Fruit fly (Drosophila melanogaster) whole organism, embryonic: ENCODE data around the gene H.

Source experiments
- Abd-B ChIP-seq: fragments of 200-800 bp; sonication (Bioruptor generic); optimal IDR thresholded peaks from 2 replicates; lab custom pipeline; 2018; ENCODE audit warnings: missing biosample characterization, mild to moderate bottlenecking, missing genetic modification characterization, moderate library complexity
- Antp ChIP-seq: fragments of 200-800 bp; sonication (Bioruptor generic); optimal IDR thresholded peaks from 3 replicates; lab custom pipeline; 2016; ENCODE audit warnings: missing biosample characterization, missing genetic modification characterization
- Blimp-1 ChIP-seq: fragments of 200-800 bp; sonication (Bioruptor generic); optimal IDR thresholded peaks from 3 replicates; lab custom pipeline; 2018; ENCODE audit warnings: missing biosample characterization, missing genetic modification characterization, mild to moderate bottlenecking, moderate library complexity, missing genetic modification reagents
- C15 ChIP-seq: fragments of 200-800 bp; sonication (Bioruptor generic); IDR thresholded peaks from 3 replicates; pipeline ENCODE4 v1.3.6; 2022; ENCODE audit warnings: missing biosample characterization, missing genetic modification characterization
- CG10274 ChIP-seq: fragments of 200-800 bp; sonication (Bioruptor generic); optimal IDR thresholded peaks from 3 replicates; lab custom pipeline; 2017; ENCODE audit warnings: missing biosample characterization, mild to moderate bottlenecking, missing genetic modification characterization
- CG10366 ChIP-seq: fragments of 200-800 bp; sonication (Bioruptor generic); IDR thresholded peaks from 2 replicates; pipeline ENCODE4 v1.3.6; 2022; ENCODE audit warnings: missing biosample characterization, missing genetic modification characterization
- CG11398 ChIP-seq: fragments of 200-800 bp; sonication (Bioruptor generic); optimal IDR thresholded peaks from 2 replicates; lab custom pipeline; 2016; ENCODE audit warnings: missing biosample characterization, missing genetic modification characterization
- CG11696 ChIP-seq: fragments of 200-800 bp; sonication (Bioruptor generic); IDR thresholded peaks from 2 replicates; pipeline ENCODE4 v1.3.6; 2022; ENCODE audit warnings: missing biosample characterization, missing genetic modification characterization
- CG12659 ChIP-seq: fragments of 200-800 bp; sonication (Bioruptor generic); optimal IDR thresholded peaks from 3 replicates; lab custom pipeline; 2017; ENCODE audit warnings: mild to moderate bottlenecking, missing biosample characterization, missing genetic modification reagents, missing genetic modification characterization
- CG15514 ChIP-seq: fragments of 200-800 bp; sonication (Bioruptor generic); optimal IDR thresholded peaks from 3 replicates; lab custom pipeline; 2017; ENCODE audit warnings: missing biosample characterization, missing genetic modification characterization, mild to moderate bottlenecking, moderate library complexity, missing genetic modification reagents
- CG18619 ChIP-seq: fragments of 200-800 bp; sonication (Bioruptor generic); optimal IDR thresholded peaks from 3 replicates; lab custom pipeline; 2017; ENCODE audit warnings: missing biosample characterization, mild to moderate bottlenecking, missing genetic modification characterization
- CG2120 ChIP-seq: fragments of 200-800 bp; sonication (Bioruptor generic); optimal IDR thresholded peaks from 3 replicates; lab custom pipeline; 2016; ENCODE audit warnings: missing biosample characterization, missing genetic modification characterization
- CG2712 ChIP-seq: fragments of 200-800 bp; optimal IDR thresholded peaks from 3 replicates; lab custom pipeline; 2019; ENCODE audit warnings: missing biosample characterization, mild to moderate bottlenecking, missing genetic modification characterization, moderate library complexity
- CG2889 ChIP-seq: fragments of 200-800 bp; sonication (Bioruptor generic); IDR thresholded peaks from 3 replicates; pipeline ENCODE4 v1.3.6; 2022; ENCODE audit warnings: missing biosample characterization, missing genetic modification characterization
- CG31365 ChIP-seq: fragments of 200-800 bp; sonication (Bioruptor generic); optimal IDR thresholded peaks from 2 replicates; lab custom pipeline; 2018; ENCODE audit warnings: missing biosample characterization, mild to moderate bottlenecking, missing genetic modification characterization
- CG3281 ChIP-seq: fragments of 200-800 bp; sonication (Bioruptor generic); optimal IDR thresholded peaks from 3 replicates; lab custom pipeline; 2017; ENCODE audit warnings: missing biosample characterization, mild to moderate bottlenecking, missing genetic modification characterization
- CG33213 ChIP-seq: fragments of 200-800 bp; sonication (Bioruptor generic); optimal IDR thresholded peaks from 3 replicates; lab custom pipeline; 2016; ENCODE audit warnings: missing biosample characterization, missing genetic modification characterization
- CG33557 ChIP-seq: fragments of 200-800 bp; sonication (Bioruptor generic); optimal IDR thresholded peaks from 2 replicates; lab custom pipeline; 2019; ENCODE audit warnings: missing biosample characterization, mild to moderate bottlenecking, missing genetic modification characterization, moderate library complexity
- CG43689 ChIP-seq: fragments of 200-800 bp; sonication (Bioruptor generic); IDR thresholded peaks from 2 replicates; pipeline ENCODE4 v1.3.6; 2022; ENCODE audit warnings: missing biosample characterization, missing genetic modification characterization
- CG4854 ChIP-seq: fragments of 200-800 bp; sonication (Bioruptor generic); optimal IDR thresholded peaks from 2 replicates; lab custom pipeline; 2016; ENCODE audit warnings: missing biosample characterization, missing genetic modification characterization, inconsistent platforms
- CG6683 ChIP-seq: fragments of 200-800 bp; sonication (Bioruptor generic); optimal IDR thresholded peaks from 2 replicates; lab custom pipeline; 2017; ENCODE audit warnings: missing biosample characterization, mild to moderate bottlenecking, missing genetic modification characterization, missing genetic modification reagents
- CG7372 ChIP-seq: fragments of 200-800 bp; sonication (Bioruptor generic); IDR thresholded peaks from 2 replicates; pipeline ENCODE4 v1.3.6; 2022; ENCODE audit warnings: missing biosample characterization, missing genetic modification characterization
- CG9797 ChIP-seq: fragments of 200-800 bp; sonication (Bioruptor generic); optimal IDR thresholded peaks from 3 replicates; lab custom pipeline; 2018; ENCODE audit warnings: missing biosample characterization, mild to moderate bottlenecking, missing genetic modification characterization
- HLHmδ ChIP-seq: fragments of 200-800 bp; sonication (Bioruptor generic); optimal IDR thresholded peaks from 2 replicates; lab custom pipeline; 2018; ENCODE audit warnings: missing biosample characterization, mild to moderate bottlenecking, missing genetic modification characterization, moderate library complexity
- Kr ChIP-seq: fragments of 200-800 bp; sonication (Bioruptor generic); optimal IDR thresholded peaks from 2 replicates; lab custom pipeline; 2017; ENCODE audit warnings: missing biosample characterization, mild to moderate bottlenecking, missing genetic modification characterization
- Lhr ChIP-seq: fragments of 200-800 bp; sonication (Bioruptor generic); optimal IDR thresholded peaks from 3 replicates; lab custom pipeline; 2017; ENCODE audit warnings: mild to moderate bottlenecking, missing biosample characterization, missing genetic modification reagents, missing genetic modification characterization
- Opbp ChIP-seq: fragments of 200-800 bp; sonication (Bioruptor generic); IDR thresholded peaks from 3 replicates; pipeline ENCODE4 v1.3.6; 2022; ENCODE audit warnings: missing biosample characterization, missing genetic modification characterization; ENCODE audit not compliant: partially characterized antibody
- Scr ChIP-seq: fragments of 200-800 bp; sonication (Bioruptor generic); IDR thresholded peaks from 2 replicates; pipeline ENCODE4 v1.3.6; 2022; ENCODE audit warnings: missing biosample characterization, missing genetic modification characterization; ENCODE audit not compliant: partially characterized antibody
- Spps ChIP-seq: fragments of 200-800 bp; sonication (Bioruptor generic); optimal IDR thresholded peaks from 2 replicates; lab custom pipeline; 2018; ENCODE audit warnings: missing biosample characterization, mild to moderate bottlenecking, missing genetic modification characterization
- Vsx1 ChIP-seq: fragments of 200-800 bp; sonication (Bioruptor generic); optimal IDR thresholded peaks from 2 replicates; lab custom pipeline; 2017; ENCODE audit warnings: missing biosample characterization, mild to moderate bottlenecking, missing genetic modification characterization, missing genetic modification reagents
- amos ChIP-seq: fragments of 200-800 bp; sonication (Bioruptor generic); IDR thresholded peaks from 2 replicates; pipeline ENCODE4 v1.3.6; 2022; ENCODE audit warnings: missing biosample characterization, missing genetic modification characterization; ENCODE audit not compliant: partially characterized antibody
- cad ChIP-seq: fragments of >200 bp; optimal IDR thresholded peaks from 2 replicates; lab custom pipeline; 2017; ENCODE audit warnings: missing biosample characterization, missing genetic modification characterization
- cg ChIP-seq: fragments of 200-800 bp; sonication (Bioruptor generic); optimal IDR thresholded peaks from 3 replicates; lab custom pipeline; 2019; ENCODE audit warnings: missing biosample characterization, mild to moderate bottlenecking, missing genetic modification characterization, moderate library complexity
- chinmo ChIP-seq: fragments of 200-800 bp; sonication (Bioruptor generic); IDR thresholded peaks from 4 replicates; pipeline ENCODE4 v1.3.6; 2022; ENCODE audit warnings: missing biosample characterization, missing genetic modification characterization; ENCODE audit not compliant: partially characterized antibody
- cwo ChIP-seq: fragments of 200-800 bp; sonication (Bioruptor generic); optimal IDR thresholded peaks from 3 replicates; lab custom pipeline; 2017; ENCODE audit warnings: missing biosample characterization, missing genetic modification characterization, mild to moderate bottlenecking, moderate library complexity, missing genetic modification reagents
- dm ChIP-seq: fragments of 200-800 bp; sonication (Bioruptor generic); optimal IDR thresholded peaks from 3 replicates; lab custom pipeline; 2016; ENCODE audit warnings: missing biosample characterization, missing genetic modification characterization
- dmrt11E ChIP-seq: fragments of 200-800 bp; sonication (Bioruptor generic); optimal IDR thresholded peaks from 3 replicates; lab custom pipeline; 2018; ENCODE audit warnings: missing biosample characterization, mild to moderate bottlenecking, missing genetic modification characterization, moderate library complexity
- gcm2 ChIP-seq: fragments of 200-800 bp; sonication (Bioruptor generic); optimal IDR thresholded peaks from 2 replicates; lab custom pipeline; 2016; ENCODE audit warnings: missing biosample characterization, missing genetic modification characterization
- jigr1 ChIP-seq: fragments of 200-800 bp; sonication (Bioruptor generic); IDR thresholded peaks from 3 replicates; pipeline ENCODE4 v1.3.6; 2022; ENCODE audit warnings: missing biosample characterization, missing genetic modification characterization
- jumu ChIP-seq: fragments of 200-800 bp; sonication (Bioruptor generic); optimal IDR thresholded peaks from 3 replicates; lab custom pipeline; 2016; ENCODE audit warnings: missing biosample characterization, missing genetic modification characterization
- lilli ChIP-seq: fragments of 200-800 bp; sonication (Bioruptor generic); optimal IDR thresholded peaks from 3 replicates; lab custom pipeline; 2016; ENCODE audit warnings: missing biosample characterization, missing genetic modification characterization
- p53 ChIP-seq: fragments of 200-800 bp; sonication (Bioruptor generic); optimal IDR thresholded peaks from 2 replicates; lab custom pipeline; 2016; ENCODE audit warnings: missing biosample characterization, missing genetic modification characterization
- phol ChIP-seq: fragments of 200-800 bp; sonication (Bioruptor generic); optimal IDR thresholded peaks from 3 replicates; lab custom pipeline; 2018; ENCODE audit warnings: missing biosample characterization, mild to moderate bottlenecking, missing genetic modification characterization, moderate library complexity
- twi ChIP-seq: fragments of 200-800 bp; optimal IDR thresholded peaks from 2 replicates; lab custom pipeline; 2019; ENCODE audit warnings: missing biosample characterization, mild to moderate bottlenecking, missing genetic modification characterization, moderate library complexity
- wdn ChIP-seq: fragments of 200-800 bp; sonication (Bioruptor generic); IDR thresholded peaks from 2 replicates; pipeline ENCODE4 v1.3.6; 2022; ENCODE audit warnings: missing biosample characterization, missing genetic modification characterization
- yki ChIP-seq: fragments of >200 bp; optimal IDR thresholded peaks from 3 replicates; lab custom pipeline; 2018
- zen ChIP-seq: fragments of 200-800 bp; sonication (Bioruptor generic); optimal IDR thresholded peaks from 3 replicates; lab custom pipeline; 2018; ENCODE audit warnings: missing biosample characterization, mild to moderate bottlenecking, missing genetic modification characterization, moderate library complexity

Gene H

dm6 chr3R:20594194-20595144, 27.3 kb upstream of the H start (continued):
- TF ChIP-seq twi, result peak; percentile 81
- TF ChIP-seq Kr (GFP tag; lab: Kevin White, UChicago), result peak; percentile 93
- TF ChIP-seq CG6683, result peak; percentile 80
- TF ChIP-seq cg, result peak; percentile 63
- peak; percentile 94 for TF ChIP-seq zen (tag; lab: Kevin White, UChicago)
- TF ChIP-seq CG33557 (GFP tag; lab: Kevin White, UChicago), result peak; percentile 95
- TF ChIP-seq CG12659 (GFP tag; lab: Kevin White, UChicago), result peak; percentile 81
- TF ChIP-seq Scr (GFP tag; lab: Robert Waterston, UW), result no peak
- TF ChIP-seq dm (GFP tag; lab: Kevin White, UChicago), result no peak
- TF ChIP-seq CG18619 (GFP tag; lab: Kevin White, UChicago), result peak; percentile 85
- TF ChIP-seq dmrt11E (tag; lab: Kevin White, UChicago), result peak; percentile 97
- TF ChIP-seq CG7372 (GFP tag; lab: Robert Waterston, UW), result peak; percentile 63
- TF ChIP-seq Vsx1 (GFP tag; lab: Kevin White, UChicago), result peak; percentile 73
- TF ChIP-seq cad (GFP tag; lab: Kevin White, UChicago), result no peak
- peak; percentile 46; the same call in 1 of the 2 replicates for TF ChIP-seq wdn (GFP tag; lab: Robert Waterston, UW)
- peak; percentile 62 for TF ChIP-seq Lhr (GFP tag; lab: Kevin White, UChicago)
- peak; percentile 92 for TF ChIP-seq Abd-B (GFP tag; lab: Kevin White, UChicago)
- peak; percentile 55 for TF ChIP-seq CG2120 (GFP tag; lab: Kevin White, UChicago)
- peak; percentile 40 for TF ChIP-seq lilli (GFP tag; lab: Kevin White, UChicago)
- TF ChIP-seq CG2889 (GFP tag; lab: Robert Waterston, UW), result peak; percentile 53; the same call in 1 of the 3 replicates
- TF ChIP-seq Opbp (GFP tag; lab: Robert Waterston, UW), result no peak
- no peak for TF ChIP-seq CG31365 (tag; lab: Kevin White, UChicago)
- 0 out of 2 replicates have a peak, but pooled peaks have one; percentile 23 for TF ChIP-seq CG11696 (GFP tag; lab: Robert Waterston, UW)
- peak; percentile 97 for TF ChIP-seq phol (tag; lab: Kevin White, UChicago)
- TF ChIP-seq cwo (GFP tag; lab: Kevin White, UChicago), result peak; percentile 99
- TF ChIP-seq CG10274 (GFP tag; lab: Kevin White, UChicago), result peak; percentile 35
- peak; percentile 20 for TF ChIP-seq yki (lab: Kevin White, UChicago)
- no peak for TF ChIP-seq C15 (GFP tag; lab: Robert Waterston, UW)
- peak; percentile 95 for TF ChIP-seq Spps
- TF ChIP-seq chinmo (GFP tag; lab: Robert Waterston, UW), result no peak
- TF ChIP-seq CG4854 (GFP tag; lab: Kevin White, UChicago), result no peak
- peak; percentile 97 for TF ChIP-seq Blimp-1 (GFP tag; lab: Kevin White, UChicago)
- no peak for TF ChIP-seq CG11398 (GFP tag; lab: Kevin White, UChicago)
- no peak for TF ChIP-seq amos
- TF ChIP-seq CG15514 (GFP tag; lab: Kevin White, UChicago), result peak; percentile 42
- TF ChIP-seq jigr1 (GFP tag; lab: Robert Waterston, UW), result peak; percentile 59; the same call in 1 of the 3 replicates
- peak; percentile 71 for TF ChIP-seq CG10366
- peak; percentile 79 for TF ChIP-seq CG3281 (GFP tag; lab: Kevin White, UChicago)
- peak; percentile 78 for TF ChIP-seq HLHmδ (GFP tag; lab: Kevin White, UChicago)
- TF ChIP-seq CG9797, result no peak
- no peak for TF ChIP-seq gcm2 (GFP tag; lab: Kevin White, UChicago)
- TF ChIP-seq jumu (GFP tag; lab: Kevin White, UChicago), result peak; percentile 9
- no peak for TF ChIP-seq p53 (GFP tag; lab: Kevin White, UChicago)
- peak; percentile 55; the same call in 1 of the 2 replicates for TF ChIP-seq CG43689
- no peak for TF ChIP-seq Antp (GFP tag; lab: Kevin White, UChicago)
- peak; percentile 25 for TF ChIP-seq CG33213
- TF ChIP-seq CG2712 (tag; lab: Kevin White, UChicago), result peak; percentile 98
